Worm (Caenorhabditis elegans) whole organism, L3 larva: Measurements from ENCODE around the gene nhr-285.
"Not testable (repeated sequence)": the region's sequence is repeated elsewhere in the genome, so short reads cannot be mapped to it uniquely, and the experiment has no call there.

Source experiments
- ZK546.5 ChIP-seq: sonication (generic microtip); optimal IDR thresholded peaks from 2 replicates; lab custom pipeline; 2017; ENCODE audit warnings: missing biosample characterization, missing genetic modification characterization
- aly-2 ChIP-seq: fragments of 150-350 bp; optimal IDR thresholded peaks from 2 replicates; lab custom pipeline; 2014; ENCODE audit warnings: missing biosample characterization, missing genetic modification characterization
- ceh-16 ChIP-seq: sonication (generic microtip); optimal IDR thresholded peaks from 2 replicates; lab custom pipeline; 2017; ENCODE audit warnings: missing biosample characterization, missing genetic modification characterization
- ceh-28 ChIP-seq: fragments of 150-350 bp; optimal IDR thresholded peaks from 2 replicates; lab custom pipeline; 2014; ENCODE audit warnings: missing biosample characterization, missing genetic modification reagents, missing genetic modification characterization
- ceh-82 ChIP-seq: fragments of 150-350 bp; optimal IDR thresholded peaks from 2 replicates; lab custom pipeline; 2014; ENCODE audit warnings: missing biosample characterization, missing genetic modification characterization
- ceh-9 ChIP-seq: sonication (generic microtip); optimal IDR thresholded peaks from 2 replicates; lab custom pipeline; 2018; ENCODE audit warnings: missing biosample characterization, missing genetic modification characterization
- egl-5 ChIP-seq: fragments of 150-350 bp; optimal IDR thresholded peaks from 2 replicates; lab custom pipeline; 2017; ENCODE audit warnings: missing biosample characterization, missing genetic modification reagents, missing genetic modification characterization, inconsistent platforms
- elt-3 ChIP-seq, 3 experiments: fragments of 150-350 bp in 1 of 3; sonication (generic microtip) in 2 of 3; optimal IDR thresholded peaks; 2 replicates in 2 of 3; 4 replicates in 1 of 3; lab custom pipeline; 2014 to 2017; ENCODE audit warnings: missing biosample characterization in 3 of 3, missing genetic modification characterization in 3 of 3
- eor-1 ChIP-seq, 2 experiments: fragments of 150-350 bp; optimal IDR thresholded peaks; 2 replicates each; lab custom pipeline; 2014 to 2018; ENCODE audit warnings: missing biosample characterization in 2 of 2, missing genetic modification characterization in 2 of 2
- fkh-10 ChIP-seq: sonication (generic microtip); optimal IDR thresholded peaks from 2 replicates; lab custom pipeline; 2017; ENCODE audit warnings: missing biosample characterization, missing genetic modification reagents, missing genetic modification characterization
- hmg-11 ChIP-seq: sonication (generic microtip); optimal IDR thresholded peaks from 2 replicates; lab custom pipeline; 2016; ENCODE audit warnings: missing genetic modification characterization, missing compliant biosample characterization
- lin-15B ChIP-seq: fragments of 150-350 bp; optimal IDR thresholded peaks from 2 replicates; lab custom pipeline; 2014; ENCODE audit warnings: missing biosample characterization, missing genetic modification characterization
- lin-39 ChIP-seq: fragments of 150-350 bp; optimal IDR thresholded peaks from 2 replicates; lab custom pipeline; 2018; ENCODE audit warnings: missing biosample characterization, missing genetic modification reagents, missing genetic modification characterization
- mml-1 ChIP-seq: fragments of 150-350 bp; sonication (generic microtip); optimal IDR thresholded peaks from 3 replicates; lab custom pipeline; 2014; ENCODE audit warnings: missing biosample characterization, missing genetic modification characterization
- nfya-1 ChIP-seq: sonication (generic microtip); optimal IDR thresholded peaks from 2 replicates; lab custom pipeline; 2017; ENCODE audit warnings: missing genetic modification characterization, mild to moderate bottlenecking, missing compliant biosample characterization, antibody characterized with exemption, moderate library complexity; ENCODE audit not compliant: insufficient read depth
- nhr-11 ChIP-seq: fragments of 150-350 bp; optimal IDR thresholded peaks from 2 replicates; lab custom pipeline; 2014; ENCODE audit warnings: missing biosample characterization, missing genetic modification characterization
- nhr-12 ChIP-seq: fragments of 150-350 bp; optimal IDR thresholded peaks from 2 replicates; lab custom pipeline; 2014; ENCODE audit warnings: missing biosample characterization, missing genetic modification characterization
- nhr-28 ChIP-seq: fragments of 150-350 bp; optimal IDR thresholded peaks from 2 replicates; lab custom pipeline; 2014; ENCODE audit warnings: missing biosample characterization, missing genetic modification characterization
- nhr-43 ChIP-seq: sonication (generic microtip); optimal IDR thresholded peaks from 2 replicates; lab custom pipeline; 2016; ENCODE audit warnings: mild to moderate bottlenecking, missing genetic modification characterization, missing compliant biosample characterization; ENCODE audit not compliant: poor library complexity, severe bottlenecking
- nhr-67 ChIP-seq: fragments of 150-350 bp; optimal IDR thresholded peaks from 2 replicates; lab custom pipeline; 2014; ENCODE audit warnings: missing biosample characterization, missing genetic modification characterization
- nhr-77 ChIP-seq: fragments of 150-350 bp; optimal IDR thresholded peaks from 2 replicates; lab custom pipeline; 2014; ENCODE audit warnings: missing biosample characterization, missing genetic modification characterization
- pqm-1 ChIP-seq: fragments of 150-350 bp; optimal IDR thresholded peaks from 2 replicates; lab custom pipeline; 2017; ENCODE audit warnings: missing biosample characterization, missing genetic modification characterization, inconsistent platforms
- sea-2 ChIP-seq: fragments of 150-350 bp; sonication (generic microtip); optimal IDR thresholded peaks from 4 replicates; lab custom pipeline; 2014; ENCODE audit warnings: missing biosample characterization, missing genetic modification reagents, missing genetic modification characterization
- tbx-2 ChIP-seq: sonication (generic microtip); optimal IDR thresholded peaks from 2 replicates; lab custom pipeline; 2016; ENCODE audit warnings: mild to moderate bottlenecking, missing genetic modification characterization, missing compliant biosample characterization
- unc-39 ChIP-seq: sonication (generic microtip); optimal IDR thresholded peaks from 4 replicates; lab custom pipeline; 2017; ENCODE audit warnings: missing biosample characterization, missing genetic modification characterization
- unc-62 ChIP-seq: fragments of 150-350 bp; sonication (generic microtip); optimal IDR thresholded peaks from 4 replicates; lab custom pipeline; 2014; ENCODE audit warnings: missing biosample characterization, missing genetic modification reagents, missing genetic modification characterization
- zag-1 ChIP-seq: fragments of 150-350 bp; optimal IDR thresholded peaks from 2 replicates; lab custom pipeline; 2014; ENCODE audit warnings: missing biosample characterization, missing genetic modification characterization
- ztf-4 ChIP-seq: fragments of 150-350 bp; optimal IDR thresholded peaks from 2 replicates; lab custom pipeline; 2014; ENCODE audit warnings: missing biosample characterization, missing genetic modification characterization

Gene nhr-285

DNA sequence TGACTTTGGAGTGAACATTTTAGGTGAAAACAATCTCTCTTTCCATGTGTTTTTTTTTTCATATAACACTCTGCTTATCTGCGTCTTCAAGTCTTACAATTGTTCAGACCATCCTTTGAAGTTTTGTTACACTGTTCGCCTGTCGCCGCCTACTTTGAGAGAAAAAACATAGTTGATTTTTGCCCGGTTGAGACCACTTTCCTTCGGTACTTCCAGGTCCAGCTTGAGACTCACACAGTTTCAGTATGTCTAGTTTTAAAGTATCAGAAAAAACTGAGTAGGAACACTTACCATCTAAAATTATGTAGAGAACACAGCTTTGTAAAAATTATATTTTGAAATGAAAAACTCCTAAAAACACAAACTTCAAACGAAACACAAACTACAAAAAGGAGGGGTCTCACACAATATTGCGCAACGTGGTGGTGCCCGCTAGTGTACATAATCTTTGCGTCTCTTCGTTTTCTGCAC is 37.0 kb upstream of the nhr-285 start, which contains the start of the genes fbxa-69 and F54B8.4:
Gene fbxa-69, minus strand, starts transcription at position 10 of the 471 bp plus-strand sequence.
Gene F54B8.4, plus strand, starts transcription at position 421 of the 471 bp plus-strand sequence.
- TF ChIP-seq nhr-28 (tag; lab: Kevin White, UChicago) (no peak), tbx-2 (tag; lab: Kevin White, UChicago) (no peak), ceh-28 (tag; lab: Kevin White, UChicago) (no peak), nhr-67 (tag; lab: Kevin White, UChicago) (no peak), elt-3 (tag; optimal IDR thresholded peaks at IDR 0.05; lab: Kevin White, UChicago) (no peak)
- TF ChIP-seq, all 47 proteins: peak for 0

DNA sequence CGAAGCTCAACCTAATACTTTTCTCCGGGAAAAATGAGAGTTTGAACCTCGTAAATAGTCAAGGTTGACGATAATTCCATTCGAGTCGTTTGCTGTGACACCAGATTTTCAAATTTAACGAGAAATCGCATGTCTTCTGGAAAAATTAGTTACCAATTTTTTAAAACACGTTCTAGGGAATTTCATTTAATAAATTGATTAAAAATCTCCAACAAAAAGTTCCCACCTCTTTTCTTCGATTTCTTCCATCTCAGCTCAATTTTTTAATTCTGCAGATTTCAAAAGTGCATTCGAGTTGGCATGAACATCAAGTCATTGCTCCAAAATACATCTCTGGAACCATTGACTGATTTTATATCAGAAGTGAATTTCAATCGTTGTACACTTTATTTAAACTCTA is 33.0 kb upstream of the nhr-285 start, which contains the start of gene nhr-282:
Gene nhr-282, plus strand, starts transcription at position 301 of the 400 bp plus-strand sequence.
- TF ChIP-seq nhr-43 (tag; lab: Kevin White, UChicago); sea-2 (GFP tag; lab: Kevin White, UChicago); fkh-10 (GFP tag; lab: Kevin White, UChicago): not testable (repeated sequence)

DNA sequence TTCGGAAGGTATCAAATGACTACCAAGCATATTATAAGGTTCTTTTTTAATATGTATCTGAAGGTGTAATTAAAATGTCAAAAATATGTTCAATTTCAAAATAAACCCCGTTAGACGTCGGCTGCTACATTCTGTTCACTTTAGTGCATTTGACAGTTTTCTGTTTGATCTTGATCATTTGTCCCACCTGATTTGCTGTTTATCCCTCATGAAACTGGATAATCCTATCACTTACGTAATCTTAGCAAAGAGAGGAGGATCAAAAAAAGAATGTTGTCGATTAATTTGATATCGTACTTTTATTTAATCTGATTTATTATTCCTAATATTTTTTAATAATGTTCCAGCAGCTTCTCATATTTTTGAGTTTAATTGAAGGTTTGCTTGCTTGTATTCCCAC is 31.4 kb upstream of the nhr-285 start, which contains the start of gene F54B8.1:
Gene F54B8.1, plus strand, starts transcription at position 301 of the 400 bp plus-strand sequence.
- no peak for TF ChIP-seq unc-62 (GFP tag; lab: Kevin White, UChicago)
- no peak for TF ChIP-seq pqm-1 (tag; lab: Kevin White, UChicago)
- TF ChIP-seq nhr-11 (tag; lab: Kevin White, UChicago): no peak
- TF ChIP-seq ceh-16 (tag; lab: Kevin White, UChicago): no peak
- TF ChIP-seq lin-39: no peak
- TF ChIP-seq ztf-4 (tag; lab: Kevin White, UChicago): no peak
- TF ChIP-seq sea-2 (GFP tag; lab: Kevin White, UChicago): no peak
- no peak for TF ChIP-seq nhr-12 (tag; lab: Kevin White, UChicago)
- TF ChIP-seq nfya-1 (tag; lab: Kevin White, UChicago): no peak
- no peak for TF ChIP-seq elt-3 (tag; optimal IDR thresholded peaks at IDR 0.05; lab: Kevin White, UChicago)
- no peak for TF ChIP-seq aly-2
- no peak for TF ChIP-seq ceh-82 (tag; lab: Kevin White, UChicago)
- TF ChIP-seq nhr-28 (tag; lab: Kevin White, UChicago): no peak

DNA sequence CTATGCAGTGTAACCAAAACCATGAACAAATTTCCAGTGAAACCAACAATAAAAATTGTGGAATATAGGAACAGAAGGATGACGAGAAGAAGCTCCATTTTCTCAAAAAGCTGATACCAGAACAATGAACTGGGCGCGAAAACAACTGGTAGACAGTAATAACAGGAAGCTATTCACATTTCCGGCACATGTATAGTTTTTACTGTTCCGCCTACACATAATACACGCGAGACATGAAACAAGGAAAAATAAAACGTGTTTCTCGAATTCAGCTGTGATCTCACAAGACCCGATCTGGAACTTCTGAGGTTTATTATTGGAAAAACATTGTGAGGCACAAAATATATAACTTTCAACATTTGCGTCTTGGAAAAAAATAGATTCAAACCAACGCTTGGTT is 30.5 kb upstream of the nhr-285 start, which contains the start of gene srsx-36:
Gene srsx-36, minus strand, starts transcription at position 101 of the 400 bp plus-strand sequence.
- TF ChIP-seq unc-39 (tag; lab: Kevin White, UChicago) (no peak), lin-39 (no peak), tbx-2 (tag; lab: Kevin White, UChicago) (no peak), egl-5 (tag; lab: Kevin White, UChicago) (no peak), zag-1 (no peak), ZK546.5 (no peak)

DNA sequence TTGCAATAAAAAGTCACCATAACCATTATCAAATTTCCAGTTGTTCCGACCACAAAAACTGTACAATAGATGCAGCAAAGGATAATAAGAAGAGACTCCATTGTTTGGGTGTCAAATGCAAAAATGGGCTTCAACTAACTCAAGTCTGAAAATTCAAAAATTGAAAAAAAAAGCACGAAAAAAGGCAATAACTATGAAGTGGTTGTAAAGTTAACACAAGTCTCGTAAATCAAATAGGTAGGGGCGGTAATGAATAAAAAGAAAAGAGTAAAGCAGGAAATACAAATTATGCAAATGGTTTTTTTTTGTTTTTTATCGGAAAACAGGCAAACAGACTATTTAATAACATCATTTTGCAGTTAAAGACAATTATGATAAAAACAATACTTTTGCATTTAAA is 28.4 kb upstream of the nhr-285 start, which contains the start of gene srsx-38:
Gene srsx-38, minus strand, starts transcription at position 101 of the 400 bp plus-strand sequence.
- TF ChIP-seq nhr-77 (tag; lab: Kevin White, UChicago); mml-1; lin-15B: not testable (repeated sequence)
- TF ChIP-seq, all 47 proteins: peak for 0; not testable (repeated sequence) for 47

DNA sequence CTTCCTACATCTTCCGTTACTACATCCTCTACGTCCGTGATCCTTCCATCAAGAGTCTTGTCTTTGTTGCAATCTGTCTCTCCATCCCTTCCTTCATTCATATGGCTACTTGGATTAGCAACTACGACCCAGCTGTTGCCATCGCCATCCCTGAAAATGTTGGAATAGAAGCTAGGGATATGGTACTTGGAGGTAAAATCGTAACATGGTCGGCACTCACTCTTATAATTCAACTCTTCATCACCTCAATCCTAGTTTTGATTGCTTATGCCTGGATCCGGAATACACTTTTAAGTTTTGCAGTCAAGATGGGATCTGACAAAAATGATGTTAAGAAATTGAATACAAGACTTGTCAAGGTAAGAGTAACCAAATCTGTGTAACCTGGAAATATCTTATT is 24.7 kb upstream of the nhr-285 start, which contains the start of gene T26E4.18:
Gene T26E4.18, minus strand, starts transcription at position 101 of the 400 bp plus-strand sequence.
- not testable (repeated sequence) for TF ChIP-seq eor-1 (tag; optimal IDR thresholded peaks at IDR 0.05; lab: Kevin White, UChicago); hmg-11 (tag; lab: Kevin White, UChicago); fkh-10 (GFP tag; lab: Kevin White, UChicago)

DNA sequence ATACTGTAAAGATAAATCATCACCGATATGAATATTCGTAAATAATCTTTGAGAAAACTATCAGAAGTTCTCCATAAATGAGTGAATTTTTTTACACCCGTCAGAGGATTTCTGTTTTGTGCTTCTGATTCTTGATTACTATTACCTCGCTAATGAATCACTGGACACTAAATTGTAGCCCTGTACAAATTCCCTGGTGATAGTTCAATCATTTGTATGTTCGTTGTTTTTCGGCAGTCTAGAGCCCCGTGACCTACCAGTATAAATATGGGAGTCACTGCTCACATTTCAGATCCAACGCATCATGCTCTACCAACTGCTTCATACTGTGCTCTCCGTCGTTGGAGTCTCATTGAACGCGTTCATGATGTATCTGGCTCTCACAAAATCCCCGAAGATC is 24.1 kb upstream of the nhr-285 start, which contains the start of gene srd-27:
Gene srd-27, plus strand, starts transcription at position 301 of the 400 bp plus-strand sequence.
- not testable (repeated sequence) for TF ChIP-seq hmg-11 (tag; lab: Kevin White, UChicago); lin-39; ceh-9 (tag; lab: Kevin White, UChicago)
